Fruit fly (Drosophila melanogaster) whole organism, wandering third instar larva: Measurements from ENCODE around the gene RabX5.

ENCODE experiments used
- Abd-B ChIP-seq: fragments of >200 bp; optimal IDR thresholded peaks from 2 replicates; lab custom pipeline; 2017; ENCODE audit warnings: missing biosample characterization, missing genetic modification characterization
- CG32264 ChIP-seq: fragments of 200-800 bp; sonication (Bioruptor generic); optimal IDR thresholded peaks from 2 replicates; lab custom pipeline; 2016; ENCODE audit warnings: missing biosample characterization, missing genetic modification characterization
- CG9705 ChIP-seq: fragments of 200-800 bp; sonication (Bioruptor generic); optimal IDR thresholded peaks from 2 replicates; lab custom pipeline; 2018; ENCODE audit warnings: missing biosample characterization, mild to moderate bottlenecking, missing genetic modification characterization
- CrebA ChIP-seq: fragments of 200-800 bp; sonication (Bioruptor generic); optimal IDR thresholded peaks from 2 replicates; lab custom pipeline; 2016; ENCODE audit warnings: missing biosample characterization, mild to moderate bottlenecking, missing genetic modification characterization, borderline replicate concordance
- Dfd ChIP-seq: fragments of >200 bp; optimal IDR thresholded peaks from 2 replicates; lab custom pipeline; 2017; ENCODE audit warnings: missing biosample characterization, missing genetic modification characterization
- Dif ChIP-seq: fragments of 200-275, 200-300 bp; sonication (Bioruptor generic); optimal IDR thresholded peaks from 2 replicates; lab custom pipeline; 2018; ENCODE audit warnings: missing biosample characterization, missing genetic modification characterization; ENCODE audit not compliant: partially characterized antibody
- GATAd ChIP-seq: sonication (Bioruptor generic); optimal IDR thresholded peaks from 2 replicates; lab custom pipeline; 2016; ENCODE audit warnings: missing biosample characterization, missing genetic modification characterization
- HLH106 ChIP-seq: fragments of 200-800 bp; optimal IDR thresholded peaks from 3 replicates; lab custom pipeline; 2019; ENCODE audit warnings: missing biosample characterization, mild to moderate bottlenecking, missing genetic modification characterization, moderate library complexity
- Hnf4 ChIP-seq: fragments of 200-800 bp; sonication (Bioruptor generic); optimal IDR thresholded peaks from 2 replicates; lab custom pipeline; 2016; ENCODE audit warnings: missing biosample characterization, mild to moderate bottlenecking, missing genetic modification characterization
- Hr78 ChIP-seq: fragments of >200 bp; optimal IDR thresholded peaks from 2 replicates; lab custom pipeline; 2017; ENCODE audit warnings: missing biosample characterization, missing genetic modification characterization
- Hr83 ChIP-seq: fragments of 200-300 bp; sonication (Bioruptor generic); optimal IDR thresholded peaks from 2 replicates; lab custom pipeline; 2016; ENCODE audit warnings: missing biosample characterization, mild to moderate bottlenecking, missing genetic modification characterization, moderate library complexity; ENCODE audit not compliant: poor library complexity, severe bottlenecking
- Jra ChIP-seq: sonication (Bioruptor generic); optimal IDR thresholded peaks from 2 replicates; lab custom pipeline; 2016; ENCODE audit warnings: missing biosample characterization, missing genetic modification characterization
- OdsH ChIP-seq: fragments of 200-800 bp; sonication (Bioruptor generic); optimal IDR thresholded peaks from 2 replicates; lab custom pipeline; 2016; ENCODE audit warnings: missing biosample characterization, mild to moderate bottlenecking, missing genetic modification characterization
- Sp1 ChIP-seq: fragments of 200-800 bp; sonication (Bioruptor generic); optimal IDR thresholded peaks from 3 replicates; lab custom pipeline; 2019; ENCODE audit warnings: missing biosample characterization, mild to moderate bottlenecking, missing genetic modification characterization, moderate library complexity
- Vsx2 ChIP-seq: fragments of 200-300, 225-300 bp; sonication (Bioruptor generic); optimal IDR thresholded peaks from 2 replicates; lab custom pipeline; 2018; ENCODE audit warnings: missing biosample characterization, missing genetic modification characterization; ENCODE audit not compliant: partially characterized antibody
- br ChIP-seq: fragments of 200-800 bp; sonication (Bioruptor generic); optimal IDR thresholded peaks from 2 replicates; lab custom pipeline; 2016; ENCODE audit warnings: missing biosample characterization, missing genetic modification characterization
- brk ChIP-seq: fragments of 200-800 bp; sonication (Bioruptor generic); optimal IDR thresholded peaks from 2 replicates; lab custom pipeline; 2016; ENCODE audit warnings: missing biosample characterization, mild to moderate bottlenecking, missing genetic modification characterization
- dl ChIP-seq, 2 experiments: fragments of 175-275, 200-275 bp in 1 of 2; fragments of 200-275 bp in 1 of 2; sonication (Bioruptor generic); optimal IDR thresholded peaks; lab custom pipeline; 2018; ENCODE audit warnings: mild to moderate bottlenecking in 2 of 2, missing biosample characterization in 2 of 2, missing genetic modification characterization in 2 of 2, moderate library complexity in 2 of 2; ENCODE audit not compliant: partially characterized antibody in 2 of 2, insufficient read depth in 1 of 2
- dmrt93B ChIP-seq: fragments of 200-800 bp; sonication (Bioruptor generic); optimal IDR thresholded peaks from 2 replicates; lab custom pipeline; 2018; ENCODE audit warnings: missing biosample characterization, mild to moderate bottlenecking, missing genetic modification characterization
- dsf ChIP-seq: sonication (Bioruptor generic); optimal IDR thresholded peaks from 2 replicates; lab custom pipeline; 2016; ENCODE audit warnings: missing biosample characterization, missing genetic modification characterization, borderline replicate concordance
- ey ChIP-seq: fragments of 200-800 bp; sonication (Bioruptor generic); optimal IDR thresholded peaks from 2 replicates; lab custom pipeline; 2016; ENCODE audit warnings: missing biosample characterization, missing genetic modification characterization
- foxo ChIP-seq, 2 experiments: fragments of 200-800 bp; sonication (Bioruptor generic); optimal IDR thresholded peaks; 2 replicates in 1 of 2; 3 replicates in 1 of 2; lab custom pipeline; 2016 to 2017; ENCODE audit warnings: missing biosample characterization in 2 of 2, missing genetic modification characterization in 2 of 2
- fru ChIP-seq: fragments of 200-800 bp; sonication (Bioruptor generic); optimal IDR thresholded peaks from 3 replicates; lab custom pipeline; 2016; ENCODE audit warnings: missing biosample characterization, mild to moderate bottlenecking, missing genetic modification characterization
- h ChIP-seq: fragments of 200-800 bp; sonication (Bioruptor generic); optimal IDR thresholded peaks from 3 replicates; lab custom pipeline; 2016; ENCODE audit warnings: missing biosample characterization, mild to moderate bottlenecking, missing genetic modification characterization
- jim ChIP-seq: fragments of 175-275, 200-325 bp; sonication (Bioruptor generic); optimal IDR thresholded peaks from 2 replicates; lab custom pipeline; 2016; ENCODE audit warnings: missing biosample characterization, mild to moderate bottlenecking, missing genetic modification characterization
- lola ChIP-seq: fragments of >200 bp; optimal IDR thresholded peaks from 2 replicates; lab custom pipeline; 2017; ENCODE audit warnings: missing biosample characterization, missing genetic modification characterization
- pan ChIP-seq: fragments of >200 bp; optimal IDR thresholded peaks from 2 replicates; lab custom pipeline; 2017
- psq ChIP-seq: fragments of 200-800 bp; sonication (Bioruptor generic); optimal IDR thresholded peaks from 3 replicates; lab custom pipeline; 2017; ENCODE audit warnings: missing biosample characterization, mild to moderate bottlenecking, missing genetic modification characterization, moderate library complexity
- rgr ChIP-seq: fragments of 200-800 bp; sonication (Bioruptor generic); optimal IDR thresholded peaks from 3 replicates; lab custom pipeline; 2016; ENCODE audit warnings: missing biosample characterization, mild to moderate bottlenecking, missing genetic modification characterization
- sage ChIP-seq: fragments of 200-800 bp; sonication (Bioruptor generic); optimal IDR thresholded peaks from 2 replicates; lab custom pipeline; 2016; ENCODE audit warnings: missing biosample characterization, mild to moderate bottlenecking, missing genetic modification characterization
- sv ChIP-seq: fragments of 200-800 bp; sonication (Bioruptor generic); optimal IDR thresholded peaks from 3 replicates; lab custom pipeline; 2016; ENCODE audit warnings: missing biosample characterization, missing genetic modification characterization
- tai ChIP-seq: sonication (Bioruptor generic); optimal IDR thresholded peaks from 2 replicates; lab custom pipeline; 2016; ENCODE audit warnings: missing biosample characterization, missing genetic modification characterization
- usp ChIP-seq: fragments of >200 bp; optimal IDR thresholded peaks from 2 replicates; lab custom pipeline; 2017; ENCODE audit warnings: missing biosample characterization, missing genetic modification characterization
- woc ChIP-seq: sonication (Bioruptor generic); optimal IDR thresholded peaks from 2 replicates; lab custom pipeline; 2016; ENCODE audit warnings: missing biosample characterization, mild to moderate bottlenecking, missing genetic modification characterization

RabX5 gene

dm6 chr3L:1692122-1692786, 22.3 kb upstream of the RabX5 start (continued):
- TF ChIP-seq pan (lab: Kevin White, UChicago), result no peak
- TF ChIP-seq, all 38 proteins: peak for 21

DNA sequence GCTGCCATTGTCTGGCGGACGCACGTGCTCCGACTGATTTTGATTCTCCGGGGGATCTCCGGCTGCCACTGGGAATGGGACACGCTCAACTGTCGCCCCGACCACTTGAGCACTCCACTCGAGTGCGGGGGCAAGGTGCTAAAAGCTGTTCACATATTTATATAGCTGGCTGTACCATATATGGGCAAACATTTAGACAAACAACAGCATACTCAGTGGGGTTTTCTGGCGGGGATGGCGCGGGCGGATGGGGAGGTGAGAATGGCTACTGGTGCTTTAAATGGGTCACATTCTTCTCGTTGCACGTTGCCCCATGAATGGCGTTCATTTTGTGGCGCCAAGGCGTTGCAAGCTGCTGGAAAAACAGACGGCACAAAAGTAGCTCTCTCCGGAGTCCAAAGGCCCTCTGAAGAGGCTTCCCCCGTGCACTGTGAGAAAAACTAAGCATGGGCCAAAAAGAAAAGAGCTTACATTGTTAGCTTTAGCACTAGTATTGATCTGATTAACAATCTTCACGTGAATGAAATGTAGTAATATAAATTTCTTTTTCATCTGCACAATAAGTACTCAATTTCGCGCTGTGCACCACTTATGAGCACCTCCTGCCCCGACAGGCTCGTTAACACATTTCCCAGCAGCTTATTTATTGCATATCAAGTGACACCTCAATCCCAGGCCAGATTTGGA, 21.0 kb upstream of the RabX5 start:
- TF ChIP-seq woc (GFP tag; lab: Kevin White, UChicago) (peak; percentile 15), OdsH (GFP tag; lab: Kevin White, UChicago) (peak; percentile 8), h (GFP tag; lab: Kevin White, UChicago) (peak; percentile 71), tai (GFP tag; lab: Kevin White, UChicago) (no peak), br (GFP tag; lab: Kevin White, UChicago) (peak; percentile 48), foxo (GFP tag; optimal IDR thresholded peaks at IDR 0.05; lab: Kevin White, UChicago) (peak in 1 of 2 experiments; percentile 63), HLH106 (tag; lab: Kevin White, UChicago) (peak; percentile 45), Hr83 (peak; percentile 92), Vsx2 (GFP tag; lab: Kevin White, UChicago) (no peak), Sp1 (peak; percentile 20), ey (GFP tag; lab: Kevin White, UChicago) (peak; percentile 45), rgr (GFP tag; lab: Kevin White, UChicago) (peak; percentile 46), jim (peak; percentile 14), Hnf4 (peak; percentile 19), fru (peak; percentile 51), CG32264 (GFP tag; lab: Kevin White, UChicago) (no peak), dmrt93B (GFP tag; lab: Kevin White, UChicago) (peak; percentile 34), lola (GFP tag; lab: Kevin White, UChicago) (no peak), Dfd (GFP tag; lab: Kevin White, UChicago) (no peak)

DNA sequence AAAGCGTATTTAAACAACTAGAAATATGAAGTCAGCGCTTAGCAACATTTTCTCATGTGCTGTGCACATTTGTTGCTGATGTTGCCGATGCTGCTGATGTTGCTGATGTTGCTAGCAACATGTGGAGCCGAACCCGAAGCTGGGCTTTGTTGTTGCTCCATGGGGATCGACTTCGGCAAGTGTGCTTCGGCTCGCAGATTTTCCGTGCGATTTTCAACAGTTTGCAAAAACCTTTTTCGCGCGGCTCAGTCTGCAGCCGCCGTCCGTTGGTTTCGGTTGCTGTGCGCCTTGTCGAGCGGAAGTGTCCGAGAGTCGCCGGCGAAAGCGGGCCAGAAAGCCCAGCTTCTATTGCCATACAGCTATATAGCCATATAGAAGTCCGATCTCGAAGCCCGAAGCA, 18.7 kb upstream of the RabX5 start:
- TF ChIP-seq Sp1 (no peak), sage (GFP tag; lab: Kevin White, UChicago) (no peak), sv (GFP tag; lab: Kevin White, UChicago) (no peak), CG32264 (GFP tag; lab: Kevin White, UChicago) (no peak), CrebA (no peak), HLH106 (tag; lab: Kevin White, UChicago) (no peak)

- TF ChIP-seq Hnf4 (no peak), br (GFP tag; lab: Kevin White, UChicago) (no peak), woc (GFP tag; lab: Kevin White, UChicago) (no peak), CG32264 (GFP tag; lab: Kevin White, UChicago) (no peak), GATAd (no peak), CrebA (no peak), h (GFP tag; lab: Kevin White, UChicago) (no peak), lola (GFP tag; lab: Kevin White, UChicago) (no peak), Hr78 (no peak), dsf (GFP tag; lab: Kevin White, UChicago) (no peak), pan (lab: Kevin White, UChicago) (no peak), tai (GFP tag; lab: Kevin White, UChicago) (no peak), foxo (GFP tag; optimal IDR thresholded peaks at IDR 0.05; lab: Kevin White, UChicago) (no peak), sv (GFP tag; lab: Kevin White, UChicago) (no peak), usp (GFP tag; lab: Kevin White, UChicago) (no peak)
Observed at dm6 chr3L:1688161-1688560, 18.3 kb upstream of the RabX5 start.

dm6 chr3L:1683091-1683490, 13.2 kb upstream of the RabX5 start:
- TF ChIP-seq psq (peak; percentile 50), tai (GFP tag; lab: Kevin White, UChicago) (no peak), sv (GFP tag; lab: Kevin White, UChicago) (no peak), Vsx2 (GFP tag; lab: Kevin White, UChicago) (no peak), Dif (GFP tag; lab: Kevin White, UChicago) (no peak), GATAd (no peak), usp (GFP tag; lab: Kevin White, UChicago) (no peak), brk (GFP tag; lab: Kevin White, UChicago) (peak; percentile 5), CG32264 (GFP tag; lab: Kevin White, UChicago) (peak; percentile 77), Abd-B (GFP tag; lab: Kevin White, UChicago) (no peak), sage (GFP tag; lab: Kevin White, UChicago) (peak; percentile 1), woc (GFP tag; lab: Kevin White, UChicago) (peak; percentile 55), Hr83 (no peak), pan (lab: Kevin White, UChicago) (no peak), fru (peak; percentile 73), CrebA (no peak), jim (no peak), lola (GFP tag; lab: Kevin White, UChicago) (no peak), foxo (GFP tag; optimal IDR thresholded peaks at IDR 0.05; lab: Kevin White, UChicago) (peak in 1 of 2 experiments; percentile 76), OdsH (GFP tag; lab: Kevin White, UChicago) (peak; percentile 55), Sp1 (peak; percentile 65), CG9705 (peak; percentile 47), Jra (GFP tag; lab: Kevin White, UChicago) (no peak), ey (GFP tag; lab: Kevin White, UChicago) (peak; percentile 65), dl (GFP tag; optimal IDR thresholded peaks at IDR 0.05; lab: Kevin White, UChicago; ENCODE audit: insufficient read depth in 1 of 2, partially characterized antibody in 2 of 2) (no peak), Hr78 (no peak), dmrt93B (GFP tag; lab: Kevin White, UChicago) (peak; percentile 49), Dfd (GFP tag; lab: Kevin White, UChicago) (no peak), br (GFP tag; lab: Kevin White, UChicago) (peak; percentile 58), h (GFP tag; lab: Kevin White, UChicago) (peak; percentile 42)
